Worm (Caenorhabditis elegans): ENCODE data around the gene F49H12.2.

F49H12.2 gene

ce11 chrX:2068294-2068693, 16.8 kb upstream of the F49H12.2 start (continued):
- no peak for TF ChIP-seq zag-1 (tag; optimal IDR thresholded peaks at IDR 0.05)

ce11 chrX:2070418-2070996, 14.6 kb upstream of the F49H12.2 start, which contains the start of gene acl-4:
Gene acl-4, minus strand, starts transcription at chrX:2070444.
- peak; percentile 16 for TF ChIP-seq jun-1 (tag; optimal IDR thresholded peaks at IDR 0.05)
- TF ChIP-seq elt-2 (tag; optimal IDR thresholded peaks at IDR 0.05): peak; percentile 9
- no peak for TF ChIP-seq ceh-16 (tag; optimal IDR thresholded peaks at IDR 0.05)

- TF ChIP-seq nhr-11 (tag; optimal IDR thresholded peaks at IDR 0.05): no peak
- TF ChIP-seq mml-1 (tag; optimal IDR thresholded peaks at IDR 0.05): no peak
- no peak for TF ChIP-seq nhr-237 (tag; optimal IDR thresholded peaks at IDR 0.05)
- TF ChIP-seq nhr-23 (tag; optimal IDR thresholded peaks at IDR 0.05): peak; percentile 71
- TF ChIP-seq ceh-9 (tag; optimal IDR thresholded peaks at IDR 0.05): no peak
- TF ChIP-seq ztf-11 (tag; optimal IDR thresholded peaks at IDR 0.05): no peak
- TF ChIP-seq jun-1 (tag; optimal IDR thresholded peaks at IDR 0.05): peak; percentile 39
- TF ChIP-seq pha-4 (tag; optimal IDR thresholded peaks at IDR 0.05): peak; percentile 69
- TF ChIP-seq nhr-12 (tag; optimal IDR thresholded peaks at IDR 0.05): no peak
- peak; percentile 24 for TF ChIP-seq nhr-43 (tag; optimal IDR thresholded peaks at IDR 0.05; ENCODE audit: poor library complexity, severe bottlenecking)
- TF ChIP-seq eor-1 (tag; optimal IDR thresholded peaks at IDR 0.05): no peak
- no peak for TF ChIP-seq fkh-10 (GFP tag; optimal IDR thresholded peaks at IDR 0.05)
- no peak for TF ChIP-seq ztf-4 (tag; optimal IDR thresholded peaks at IDR 0.05)
- no peak for TF ChIP-seq egl-27 (tag; optimal IDR thresholded peaks at IDR 0.05)
- no peak for TF ChIP-seq nhr-28 (tag; optimal IDR thresholded peaks at IDR 0.05)
- TF ChIP-seq lsy-12 (tag; optimal IDR thresholded peaks at IDR 0.05): peak; percentile 66
- no peak for TF ChIP-seq elt-3 (tag; optimal IDR thresholded peaks at IDR 0.05)
- no peak for TF ChIP-seq R02D3.7 (tag; optimal IDR thresholded peaks at IDR 0.05)
- no peak for TF ChIP-seq ZK546.5 (tag; optimal IDR thresholded peaks at IDR 0.05)
- no peak for TF ChIP-seq unc-39 (tag; optimal IDR thresholded peaks at IDR 0.05)
- no peak for TF ChIP-seq zag-1 (tag; optimal IDR thresholded peaks at IDR 0.05)
- no peak for TF ChIP-seq nhr-67 (tag; optimal IDR thresholded peaks at IDR 0.05)
- TF ChIP-seq fos-1 (tag; optimal IDR thresholded peaks at IDR 0.05): no peak
- TF ChIP-seq elt-1 (tag; optimal IDR thresholded peaks at IDR 0.05): peak; percentile 38
- TF ChIP-seq lin-15B (tag; optimal IDR thresholded peaks at IDR 0.05): peak; percentile 26
- TF ChIP-seq skn-1 (tag; optimal IDR thresholded peaks at IDR 0.05): peak; percentile 41
- no peak for TF ChIP-seq nhr-77 (tag; optimal IDR thresholded peaks at IDR 0.05)
- TF ChIP-seq aly-2 (tag; optimal IDR thresholded peaks at IDR 0.05): no peak
- no peak for TF ChIP-seq nhr-76 (tag; optimal IDR thresholded peaks at IDR 0.05)
- TF ChIP-seq snpc-4 (tag; optimal IDR thresholded peaks at IDR 0.05): peak; percentile 10
- no peak for TF ChIP-seq fkh-2 (tag; optimal IDR thresholded peaks at IDR 0.05)
- no peak for TF ChIP-seq ceh-28 (tag; optimal IDR thresholded peaks at IDR 0.05)
- peak; percentile 55 for TF ChIP-seq mdl-1 (tag; optimal IDR thresholded peaks at IDR 0.05)
- no peak for TF ChIP-seq egl-5 (tag; optimal IDR thresholded peaks at IDR 0.05)
- TF ChIP-seq elt-2 (tag; optimal IDR thresholded peaks at IDR 0.05): peak; percentile 68
- TF ChIP-seq ama-1 (optimal IDR thresholded peaks at IDR 0.05): no peak
- TF ChIP-seq nhr-25 (tag; optimal IDR thresholded peaks at IDR 0.05): peak; percentile 88
- peak; percentile 72 for TF ChIP-seq nfya-1 (tag; optimal IDR thresholded peaks at IDR 0.05; ENCODE audit: insufficient read depth)
- TF ChIP-seq ceh-16 (tag; optimal IDR thresholded peaks at IDR 0.05): no peak
- TF ChIP-seq tbx-2 (tag; optimal IDR thresholded peaks at IDR 0.05): peak; percentile 26
- TF ChIP-seq daf-12 (tag; optimal IDR thresholded peaks at IDR 0.05): no peak
- TF ChIP-seq hmg-11 (tag; optimal IDR thresholded peaks at IDR 0.05): peak; percentile 81
- TF ChIP-seq ceh-82 (tag; optimal IDR thresholded peaks at IDR 0.05): no peak
- TF ChIP-seq pqm-1 (tag; optimal IDR thresholded peaks at IDR 0.05): peak; percentile 4
- no peak for TF ChIP-seq unc-62 (GFP tag; optimal IDR thresholded peaks at IDR 0.05)
- peak; percentile 77 for TF ChIP-seq lin-39 (tag; optimal IDR thresholded peaks at IDR 0.05)
- no peak for TF ChIP-seq sea-2 (GFP tag; optimal IDR thresholded peaks at IDR 0.05)
These were observed 13.6 kb upstream of the F49H12.2 start for ce11 chrX:2071392-2072001.
